Worm (Caenorhabditis elegans) whole organism, young adult: ENCODE results near the gene Y39H10B.3.

Source experiments
- B0336.3 ChIP-seq: fragments of 200-800 bp; sonication (Bioruptor generic); IDR thresholded peaks from 2 replicates; pipeline ENCODE4 v1.3.6; 2022; ENCODE audit warnings: missing genetic modification characterization, missing compliant biosample characterization
- C06A6.2 ChIP-seq: fragments of 200-800 bp; sonication (Bioruptor generic); conservative IDR thresholded peaks from 2 replicates; pipeline ENCODE4 v1.3.6; 2022; ENCODE audit warnings: missing genetic modification characterization, missing compliant biosample characterization
- F10E7.11 ChIP-seq: sonication (generic microtip); optimal IDR thresholded peaks from 2 replicates; lab custom pipeline; 2017; ENCODE audit warnings: mild to moderate bottlenecking, missing genetic modification characterization, moderate library complexity, missing compliant biosample characterization
- F23B12.7 ChIP-seq: sonication (generic microtip); optimal IDR thresholded peaks from 2 replicates; lab custom pipeline; 2017; ENCODE audit warnings: missing genetic modification characterization, mild to moderate bottlenecking, missing compliant biosample characterization, antibody characterized with exemption, moderate library complexity; ENCODE audit not compliant: insufficient read depth
- F52B5.7 ChIP-seq: sonication (generic microtip); optimal IDR thresholded peaks from 2 replicates; lab custom pipeline; 2016; ENCODE audit warnings: mild to moderate bottlenecking, missing genetic modification characterization, missing compliant biosample characterization
- F57C9.4 ChIP-seq: sonication (generic microtip); optimal IDR thresholded peaks from 2 replicates; lab custom pipeline; 2017; ENCODE audit warnings: mild to moderate bottlenecking, missing genetic modification characterization, missing compliant biosample characterization
- T07F8.4 ChIP-seq: sonication (generic microtip); optimal IDR thresholded peaks from 2 replicates; lab custom pipeline; 2016; ENCODE audit warnings: mild to moderate bottlenecking, missing genetic modification characterization, moderate library complexity, missing compliant biosample characterization
- Y53F4B.3 ChIP-seq: fragments of 200-800 bp; sonication (Bioruptor generic); IDR thresholded peaks from 2 replicates; pipeline ENCODE4 v1.3.6; 2022; ENCODE audit warnings: missing genetic modification reagents, missing genetic modification characterization, missing compliant biosample characterization
- Y53G8AR.9 ChIP-seq: fragments of 200-800 bp; sonication (Bioruptor generic); conservative IDR thresholded peaks from 2 replicates; pipeline ENCODE4 v1.3.6; 2022; ENCODE audit warnings: missing genetic modification reagents, missing genetic modification characterization, missing compliant biosample characterization
- Y67H2A.10 ChIP-seq: fragments of 200-800 bp; sonication (Bioruptor generic); conservative IDR thresholded peaks from 2 replicates; pipeline ENCODE4 v1.3.6; 2022; ENCODE audit warnings: missing genetic modification reagents, missing genetic modification characterization, missing compliant biosample characterization
- ZK185.1 ChIP-seq: sonication (generic microtip); optimal IDR thresholded peaks from 2 replicates; lab custom pipeline; 2016; ENCODE audit warnings: mild to moderate bottlenecking, missing genetic modification characterization, missing compliant biosample characterization; ENCODE audit not compliant: poor library complexity, severe bottlenecking
- ama-1 ChIP-seq, 3 experiments: fragments of 150-350 bp in 1 of 3; sonication (generic microtip) in 2 of 3; optimal IDR thresholded peaks; 2 replicates each; lab custom pipeline; 2014 to 2018; ENCODE audit warnings: missing biosample characterization in 2 of 3, missing genetic modification characterization in 2 of 3, missing genetic modification reagents in 2 of 3
- aptf-3 ChIP-seq: fragments of 200-800 bp; sonication (Bioruptor generic); IDR thresholded peaks from 2 replicates; pipeline ENCODE4 v1.3.6; 2022; ENCODE audit warnings: missing genetic modification characterization, missing compliant biosample characterization
- athp-1 ChIP-seq: sonication (generic microtip); optimal IDR thresholded peaks from 2 replicates; lab custom pipeline; 2017; ENCODE audit warnings: mild to moderate bottlenecking, missing genetic modification characterization, missing compliant biosample characterization
- bed-1 ChIP-seq: fragments of 200-800 bp; sonication (Bioruptor generic); IDR thresholded peaks from 2 replicates; pipeline ENCODE4 v1.3.6; 2022; ENCODE audit warnings: missing genetic modification reagents, missing genetic modification characterization, missing compliant biosample characterization
- bed-2 ChIP-seq: fragments of 200-800 bp; sonication (Bioruptor generic); IDR thresholded peaks from 2 replicates; pipeline ENCODE4 v1.3.6; 2022; ENCODE audit warnings: missing genetic modification reagents, missing genetic modification characterization, missing compliant biosample characterization
- cebp-2 ChIP-seq: fragments of 200-800 bp; sonication (Bioruptor generic); IDR thresholded peaks from 2 replicates; pipeline ENCODE4 v1.3.6; 2022; ENCODE audit warnings: missing genetic modification characterization, missing compliant biosample characterization
- ceh-79 ChIP-seq: sonication (generic microtip); optimal IDR thresholded peaks from 2 replicates; lab custom pipeline; 2017; ENCODE audit warnings: mild to moderate bottlenecking, missing genetic modification characterization, missing compliant biosample characterization
- ceh-91 ChIP-seq: fragments of 200-800 bp; sonication (Bioruptor generic); IDR thresholded peaks from 2 replicates; pipeline ENCODE4 v1.3.6; 2022; ENCODE audit warnings: missing genetic modification reagents, missing genetic modification characterization, missing compliant biosample characterization
- die-1 ChIP-seq: sonication (generic microtip); optimal IDR thresholded peaks from 2 replicates; lab custom pipeline; 2016; ENCODE audit warnings: missing genotype, mild to moderate bottlenecking, missing genetic modification characterization, missing compliant biosample characterization
- egl-18 ChIP-seq: fragments of 200-800 bp; sonication (Bioruptor generic); IDR thresholded peaks from 2 replicates; pipeline ENCODE4 v1.3.6; 2022; ENCODE audit warnings: missing genetic modification reagents, missing genetic modification characterization, missing compliant biosample characterization
- egl-44 ChIP-seq: fragments of 200-800 bp; sonication (Bioruptor generic); IDR thresholded peaks from 2 replicates; pipeline ENCODE4 v1.3.6; 2022; ENCODE audit warnings: missing genetic modification reagents, missing genetic modification characterization, missing compliant biosample characterization
- egrh-3 ChIP-seq: fragments of 200-800 bp; sonication (Bioruptor generic); IDR thresholded peaks from 2 replicates; pipeline ENCODE4 v1.3.6; 2022; ENCODE audit warnings: missing genetic modification reagents, missing genetic modification characterization, missing compliant biosample characterization
- fkh-3 ChIP-seq: sonication (generic microtip); optimal IDR thresholded peaks from 2 replicates; lab custom pipeline; 2016; ENCODE audit warnings: mild to moderate bottlenecking, missing genetic modification characterization, missing compliant biosample characterization
- him-1 ChIP-seq: sonication (generic microtip); optimal IDR thresholded peaks from 2 replicates; lab custom pipeline; 2016; ENCODE audit warnings: missing genotype, missing genetic modification reagents, missing genetic modification characterization, missing compliant biosample characterization
- hlh-12 ChIP-seq: sonication (generic microtip); optimal IDR thresholded peaks from 2 replicates; lab custom pipeline; 2016; ENCODE audit warnings: missing genetic modification characterization, missing compliant biosample characterization
- hmg-20 ChIP-seq: fragments of 200-800 bp; sonication (Bioruptor generic); IDR thresholded peaks from 2 replicates; pipeline ENCODE4 v1.3.6; 2022; ENCODE audit warnings: missing genetic modification reagents, missing genetic modification characterization, missing compliant biosample characterization
- lsl-1 ChIP-seq: fragments of 200-800 bp; sonication (Bioruptor generic); optimal IDR thresholded peaks from 2 replicates; lab custom pipeline; 2018; ENCODE audit warnings: mild to moderate bottlenecking, missing genetic modification characterization, moderate library complexity, missing compliant biosample characterization
- lsy-27 ChIP-seq: sonication (generic microtip); optimal IDR thresholded peaks from 2 replicates; lab custom pipeline; 2017; ENCODE audit warnings: missing genetic modification characterization, mild to moderate bottlenecking, missing compliant biosample characterization, antibody characterized with exemption, missing genotype, borderline replicate concordance; ENCODE audit not compliant: insufficient read depth
- madf-8 ChIP-seq: fragments of 200-800 bp; sonication (Bioruptor generic); conservative IDR thresholded peaks from 2 replicates; pipeline ENCODE4 v1.3.6; 2022; ENCODE audit warnings: missing genetic modification reagents, missing genetic modification characterization, missing compliant biosample characterization
- mxl-1 ChIP-seq: sonication (generic microtip); optimal IDR thresholded peaks from 2 replicates; lab custom pipeline; 2016; ENCODE audit warnings: missing genetic modification characterization, missing compliant biosample characterization
- nhr-90 ChIP-seq: sonication (generic microtip); optimal IDR thresholded peaks from 2 replicates; lab custom pipeline; 2016; ENCODE audit warnings: missing genotype, mild to moderate bottlenecking, missing genetic modification characterization, missing compliant biosample characterization
- pbrm-1 ChIP-seq: fragments of 200-800 bp; sonication (Bioruptor generic); IDR thresholded peaks from 2 replicates; pipeline ENCODE4 v1.3.6; 2022; ENCODE audit warnings: missing genetic modification reagents, missing genetic modification characterization, missing compliant biosample characterization
- rec-8 ChIP-seq, 2 experiments: sonication (generic microtip); optimal IDR thresholded peaks; 2 replicates each; lab custom pipeline; 2016; ENCODE audit warnings: mild to moderate bottlenecking in 2 of 2, missing genetic modification characterization in 2 of 2, missing genetic modification reagents in 2 of 2, missing genotype in 2 of 2, missing biosample characterization in 1 of 2, missing compliant biosample characterization in 1 of 2, moderate library complexity in 1 of 2
- repo-1 ChIP-seq: sonication (generic microtip); optimal IDR thresholded peaks from 2 replicates; lab custom pipeline; 2017; ENCODE audit warnings: mild to moderate bottlenecking, missing genetic modification characterization, missing compliant biosample characterization
- rpc-1 ChIP-seq, 2 experiments: fragments of 150-350 bp in 1 of 2; sonication (generic microtip) in 1 of 2; optimal IDR thresholded peaks; 2 replicates each; lab custom pipeline; 2014 to 2018; ENCODE audit warnings: missing biosample characterization in 1 of 2, missing genetic modification characterization in 1 of 2, missing genetic modification reagents in 1 of 2, missing genotype in 1 of 2
- snpc-1.3 ChIP-seq: sonication (generic microtip); optimal IDR thresholded peaks from 2 replicates; lab custom pipeline; 2017; ENCODE audit warnings: missing genetic modification characterization, mild to moderate bottlenecking, missing compliant biosample characterization, antibody characterized with exemption, moderate library complexity, missing genotype, missing genetic modification reagents; ENCODE audit not compliant: insufficient read depth
- snpc-3.4 ChIP-seq: sonication (generic microtip); optimal IDR thresholded peaks from 2 replicates; lab custom pipeline; 2017; ENCODE audit warnings: missing genetic modification characterization, mild to moderate bottlenecking, missing compliant biosample characterization, antibody characterized with exemption, moderate library complexity, missing genotype, missing genetic modification reagents
- somi-1 ChIP-seq: fragments of 200-800 bp; sonication (Bioruptor generic); optimal IDR thresholded peaks from 2 replicates; lab custom pipeline; 2018; ENCODE audit warnings: mild to moderate bottlenecking, missing genetic modification characterization, missing compliant biosample characterization
- tlf-1 ChIP-seq: fragments of 200-800 bp; sonication (Bioruptor generic); optimal IDR thresholded peaks from 2 replicates; lab custom pipeline; 2018; ENCODE audit warnings: mild to moderate bottlenecking, missing genetic modification characterization, missing compliant biosample characterization
- ztf-18 ChIP-seq: sonication (generic microtip); optimal IDR thresholded peaks from 2 replicates; lab custom pipeline; 2016; ENCODE audit warnings: missing genotype, mild to moderate bottlenecking, missing genetic modification characterization, missing compliant biosample characterization
- ztf-28 ChIP-seq: fragments of 200-800 bp; sonication (Bioruptor generic); IDR thresholded peaks from 2 replicates; pipeline ENCODE4 v1.3.6; 2022; ENCODE audit warnings: missing genetic modification reagents, missing genetic modification characterization, missing compliant biosample characterization

Gene Y39H10B.3

DNA sequence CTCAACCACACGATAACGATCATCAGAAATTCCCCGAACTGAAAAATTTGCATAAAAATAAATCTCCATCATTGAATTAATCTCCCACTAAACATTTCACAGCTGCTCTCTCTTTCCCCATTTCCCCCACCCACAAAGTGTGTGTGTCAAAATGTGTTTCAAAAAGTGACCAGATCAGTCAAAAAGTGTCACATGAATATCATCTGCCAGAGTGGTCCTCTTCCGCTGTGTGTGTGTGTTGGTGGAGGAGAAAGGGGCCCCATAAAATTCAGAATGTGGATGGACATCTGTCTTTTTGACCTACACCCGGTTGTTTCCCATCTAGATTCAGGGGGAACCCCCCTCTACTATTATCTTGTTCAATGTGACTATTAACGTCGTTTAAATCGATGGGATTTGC is 6.6 kb downstream of the Y39H10B.3 start:
- TF ChIP-seq F57C9.4, result no peak
- no peak for TF ChIP-seq bed-2
- no peak for TF ChIP-seq lsy-27 (tag; lab: Kevin White, UChicago)
- no peak for TF ChIP-seq Y53G8AR.9 (GFP tag; lab: Robert Waterston, UW)
- no peak for TF ChIP-seq ZK185.1 (tag; lab: Kevin White, UChicago)
- TF ChIP-seq bed-1 (GFP tag; lab: Robert Waterston, UW), result no peak

DNA sequence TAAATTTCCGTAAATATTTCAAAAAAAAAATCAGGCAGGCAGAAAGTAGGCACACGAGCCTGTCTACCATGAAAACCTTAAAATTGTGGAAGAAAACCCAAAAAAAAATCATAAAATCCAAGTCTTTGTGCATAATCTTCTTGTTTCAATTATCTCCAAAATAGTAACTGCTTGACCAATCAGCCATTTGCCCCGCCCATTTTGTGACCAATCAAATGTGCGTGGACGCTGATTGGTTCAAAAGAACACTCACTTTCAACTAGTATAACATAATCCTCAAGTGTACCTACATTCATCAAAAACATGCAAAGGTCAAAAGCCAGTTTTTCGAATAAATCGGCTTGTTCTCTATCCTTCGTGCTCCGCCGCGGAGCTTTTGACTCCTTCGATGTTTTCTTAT is 7.9 kb downstream of the Y39H10B.3 start:
- TF ChIP-seq ceh-91 (no peak), egrh-3 (GFP tag; lab: Robert Waterston, UW) (no peak), bed-1 (GFP tag; lab: Robert Waterston, UW) (no peak), lsl-1 (no peak), tlf-1 (GFP tag; lab: Kevin White, UChicago) (no peak)

DNA sequence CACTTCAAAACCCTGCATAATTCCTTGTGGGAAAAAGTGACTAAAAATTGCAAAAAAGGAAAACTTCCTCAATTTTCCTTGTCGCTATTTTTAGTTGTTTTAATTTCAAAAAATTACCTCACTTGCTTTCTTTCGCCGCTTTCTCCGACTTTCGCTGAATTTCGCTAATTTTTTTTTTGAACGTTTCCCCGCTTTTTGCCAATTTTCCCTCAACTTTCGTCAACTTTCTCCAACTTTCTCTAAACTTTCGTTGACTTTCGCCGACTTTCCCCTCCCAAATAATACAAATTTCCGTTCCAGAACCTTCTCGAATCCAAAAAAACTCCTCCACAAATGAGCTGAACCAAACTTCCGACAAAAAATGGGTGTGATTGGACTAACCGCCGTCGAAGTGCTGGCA is 12.0 kb downstream of the Y39H10B.3 start, which contains the start of gene W08A12.3:
Gene W08A12.3, plus strand, starts transcription at position 301 of the 400 bp plus-strand sequence.
- TF ChIP-seq madf-8 (GFP tag; lab: Robert Waterston, UW) (no peak), rec-8 (tag; optimal IDR thresholded peaks at IDR 0.05; lab: Kevin White, UChicago) (no peak), ztf-28 (GFP tag; lab: Robert Waterston, UW) (no peak)
- TF ChIP-seq, all 124 proteins: peak for 0

DNA sequence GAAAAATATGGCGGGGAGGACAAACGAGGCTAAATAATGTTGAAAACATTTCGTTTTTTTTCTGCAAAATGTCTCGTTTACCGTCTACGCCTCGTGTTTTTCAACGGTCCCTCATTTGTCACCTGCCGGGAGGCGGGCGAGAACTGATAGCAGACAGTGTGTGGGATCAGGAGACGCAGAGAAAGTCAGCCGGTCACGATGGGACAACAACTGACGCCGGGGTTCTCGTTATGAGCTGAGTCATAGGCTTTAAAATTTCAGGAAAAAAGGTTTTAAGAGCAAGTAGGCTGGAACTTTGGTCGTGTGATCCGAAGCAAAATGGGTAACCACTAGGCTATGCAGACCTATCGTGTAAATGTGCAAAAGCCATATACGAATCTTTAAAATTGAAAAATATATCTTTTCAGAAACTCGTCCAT is 15.2 kb downstream of the Y39H10B.3 start, which contains the start of gene W08A12.2:
Gene W08A12.2, minus strand, starts transcription at position 103 of the 419 bp plus-strand sequence.
- TF ChIP-seq ztf-18 (tag; lab: Kevin White, UChicago) (peak; percentile 54), die-1 (tag; lab: Kevin White, UChicago) (peak; percentile 90), egl-44 (GFP tag; lab: Robert Waterston, UW) (0 out of 2 replicates have a peak, but pooled peaks have one; percentile 29), aptf-3 (GFP tag; lab: Robert Waterston, UW) (peak; percentile 78; the same call in 1 of the 2 replicates), rpc-1 (optimal IDR thresholded peaks at IDR 0.05; lab: Kevin White, UChicago) (peak; percentile 79), rpc-1 (tag; optimal IDR thresholded peaks at IDR 0.05; lab: Kevin White, UChicago) (peak; percentile 97), snpc-1.3 (tag; lab: Kevin White, UChicago) (peak; percentile 12), somi-1 (GFP tag; lab: Kevin White, UChicago) (peak; percentile 72), ceh-79 (tag; lab: Kevin White, UChicago) (no peak), F10E7.11 (peak; percentile 41), repo-1 (tag; lab: Kevin White, UChicago) (peak; percentile 58), F23B12.7 (no peak), F52B5.7 (tag; lab: Kevin White, UChicago) (peak; percentile 29), fkh-3 (tag; lab: Kevin White, UChicago) (no peak), rec-8 (tag; optimal IDR thresholded peaks at IDR 0.05; lab: Kevin White, UChicago) (peak; percentile 18 to 88), athp-1 (peak; percentile 73), pbrm-1 (GFP tag; lab: Robert Waterston, UW) (0 out of 2 replicates have a peak, but pooled peaks have one; percentile 44), C06A6.2 (GFP tag; lab: Robert Waterston, UW) (no peak), egl-18 (GFP tag; lab: Robert Waterston, UW) (no peak), B0336.3 (no peak), cebp-2 (GFP tag; lab: Robert Waterston, UW) (peak; percentile 90), him-1 (tag; lab: Kevin White, UChicago) (peak; percentile 19), mxl-1 (tag; lab: Kevin White, UChicago) (peak; percentile 43), nhr-90 (tag; lab: Kevin White, UChicago) (peak; percentile 75), hlh-12 (tag; lab: Kevin White, UChicago) (peak; percentile 5), T07F8.4 (tag; lab: Kevin White, UChicago) (peak; percentile 34), Y67H2A.10 (GFP tag; lab: Robert Waterston, UW) (no peak), ama-1 (optimal IDR thresholded peaks at IDR 0.05; lab: Kevin White, UChicago) (no peak), ama-1 (GFP tag; optimal IDR thresholded peaks at IDR 0.05; lab: Kevin White, UChicago) (peak; percentile 5 to 82), snpc-3.4 (tag; lab: Kevin White, UChicago) (peak; percentile 38), Y53F4B.3 (GFP tag; lab: Robert Waterston, UW) (no peak), hmg-20 (GFP tag; lab: Robert Waterston, UW) (no peak)
